Fruit fly (Drosophila melanogaster) whole organism, wandering third instar larva: ENCODE measurements around the gene CG5112.

Source experiments
- CrebA ChIP-seq: fragments of 200-800 bp; sonication (Bioruptor generic); optimal IDR thresholded peaks from 2 replicates; lab custom pipeline; 2016; ENCODE audit warnings: missing biosample characterization, mild to moderate bottlenecking, missing genetic modification characterization, borderline replicate concordance
- Dif ChIP-seq: fragments of 200-275, 200-300 bp; sonication (Bioruptor generic); optimal IDR thresholded peaks from 2 replicates; lab custom pipeline; 2018; ENCODE audit warnings: missing biosample characterization, missing genetic modification characterization; ENCODE audit not compliant: partially characterized antibody
- GATAd ChIP-seq: sonication (Bioruptor generic); optimal IDR thresholded peaks from 2 replicates; lab custom pipeline; 2016; ENCODE audit warnings: missing biosample characterization, missing genetic modification characterization
- Hr78 ChIP-seq: fragments of >200 bp; optimal IDR thresholded peaks from 2 replicates; lab custom pipeline; 2017; ENCODE audit warnings: missing biosample characterization, missing genetic modification characterization
- Hr83 ChIP-seq: fragments of 200-300 bp; sonication (Bioruptor generic); optimal IDR thresholded peaks from 2 replicates; lab custom pipeline; 2016; ENCODE audit warnings: missing biosample characterization, mild to moderate bottlenecking, missing genetic modification characterization, moderate library complexity; ENCODE audit not compliant: poor library complexity, severe bottlenecking
- Mio ChIP-seq: sonication (Bioruptor generic); optimal IDR thresholded peaks from 2 replicates; lab custom pipeline; 2016; ENCODE audit warnings: missing biosample characterization, missing genetic modification characterization
- fru ChIP-seq: fragments of 200-800 bp; sonication (Bioruptor generic); optimal IDR thresholded peaks from 3 replicates; lab custom pipeline; 2016; ENCODE audit warnings: missing biosample characterization, mild to moderate bottlenecking, missing genetic modification characterization
- h ChIP-seq: fragments of 200-800 bp; sonication (Bioruptor generic); optimal IDR thresholded peaks from 3 replicates; lab custom pipeline; 2016; ENCODE audit warnings: missing biosample characterization, mild to moderate bottlenecking, missing genetic modification characterization
- pan ChIP-seq: fragments of >200 bp; optimal IDR thresholded peaks from 2 replicates; lab custom pipeline; 2017
- sage ChIP-seq: fragments of 200-800 bp; sonication (Bioruptor generic); optimal IDR thresholded peaks from 2 replicates; lab custom pipeline; 2016; ENCODE audit warnings: missing biosample characterization, mild to moderate bottlenecking, missing genetic modification characterization
- sv ChIP-seq: fragments of 200-800 bp; sonication (Bioruptor generic); optimal IDR thresholded peaks from 3 replicates; lab custom pipeline; 2016; ENCODE audit warnings: missing biosample characterization, missing genetic modification characterization
- usp ChIP-seq: fragments of >200 bp; optimal IDR thresholded peaks from 2 replicates; lab custom pipeline; 2017; ENCODE audit warnings: missing biosample characterization, missing genetic modification characterization

dm6 chr3R:25512750-25513149, 21.5 kb downstream of the CG5112 start:
- TF ChIP-seq usp (GFP tag; lab: Kevin White, UChicago) (no peak), Hr78 (no peak), CrebA (GFP tag; lab: Kevin White, UChicago) (no peak), GATAd (GFP tag; lab: Kevin White, UChicago) (no peak), Dif (GFP tag; lab: Kevin White, UChicago) (no peak), h (no peak), fru (GFP tag; lab: Kevin White, UChicago) (no peak), sv (GFP tag; lab: Kevin White, UChicago) (no peak), Hr83 (GFP tag; lab: Kevin White, UChicago) (no peak), pan (lab: Kevin White, UChicago) (no peak), sage (no peak), Mio (no peak)
